Worm (Caenorhabditis elegans): Measurements from ENCODE around the gene srw-17.

ce11 chrV:15303625-15304024 lies 26.8 kb upstream of the srw-17 start, which contains the start of gene srx-48:
- TF ChIP-seq nhr-237 (tag; optimal IDR thresholded peaks at IDR 0.05) = no peak
- no peak for TF ChIP-seq ztf-7 (tag; optimal IDR thresholded peaks at IDR 0.05)
- TF ChIP-seq daf-8 (GFP tag; IDR thresholded peaks at IDR 0.05) = no peak
- no peak for TF ChIP-seq fkh-10 (GFP tag; optimal IDR thresholded peaks at IDR 0.05)
- TF ChIP-seq ceh-82 (tag; optimal IDR thresholded peaks at IDR 0.05) = no peak
- TF ChIP-seq nhr-76 (tag; optimal IDR thresholded peaks at IDR 0.05) = no peak
- no peak for TF ChIP-seq lin-39 (tag; optimal IDR thresholded peaks at IDR 0.05)
- no peak for TF ChIP-seq nhr-28 (tag; optimal IDR thresholded peaks at IDR 0.05)
- TF ChIP-seq dpl-1 (GFP tag; optimal IDR thresholded peaks at IDR 0.05) = no peak
- TF ChIP-seq mes-2 (tag; optimal IDR thresholded peaks at IDR 0.05; ENCODE audit: poor library complexity, severe bottlenecking) = no peak
- TF ChIP-seq ztf-11 (tag; optimal IDR thresholded peaks at IDR 0.05) = no peak
- TF ChIP-seq F44E2.7 (GFP tag; IDR thresholded peaks at IDR 0.05) = no peak
- TF ChIP-seq nhr-10 (tag; optimal IDR thresholded peaks at IDR 0.05) = no peak
